Fruit fly (Drosophila melanogaster): Measurements from ENCODE around the gene CG15418.

dm6 chr2L:3576520-3576919, 45.0 kb downstream of the CG15418 start:
- TF ChIP-seq psq (optimal IDR thresholded peaks at IDR 0.05): no peak
- no peak for TF ChIP-seq insv (optimal IDR thresholded peaks at IDR 0.05)
- no peak for TF ChIP-seq ttk (optimal IDR thresholded peaks at IDR 0.05)
- no peak for TF ChIP-seq h (optimal IDR thresholded peaks at IDR 0.05)
- no peak for TF ChIP-seq Sin3A (optimal IDR thresholded peaks at IDR 0.05)

Data from Kc167 (cell line).